Worm (Caenorhabditis elegans) whole organism, young adult: ENCODE data around the gene F21C10.1.

ENCODE experiments used
- F33H1.4 ChIP-seq: fragments of 200-800 bp; sonication (Bioruptor generic); IDR thresholded peaks from 2 replicates; pipeline ENCODE4 v1.3.6; 2022; ENCODE audit warnings: missing genetic modification reagents, missing genetic modification characterization, missing compliant biosample characterization
- attf-5 ChIP-seq: fragments of 200-800 bp; sonication (Bioruptor generic); optimal IDR thresholded peaks from 2 replicates; lab custom pipeline; 2018; ENCODE audit warnings: mild to moderate bottlenecking, missing genetic modification characterization, missing compliant biosample characterization
- fkh-3 ChIP-seq: sonication (generic microtip); optimal IDR thresholded peaks from 2 replicates; lab custom pipeline; 2016; ENCODE audit warnings: mild to moderate bottlenecking, missing genetic modification characterization, missing compliant biosample characterization
- nfya-1 ChIP-seq: sonication (generic microtip); optimal IDR thresholded peaks from 2 replicates; lab custom pipeline; 2017; ENCODE audit warnings: antibody characterized with exemption, missing compliant biosample characterization, missing genetic modification characterization, borderline replicate concordance; ENCODE audit not compliant: insufficient read depth
- pha-4 ChIP-seq: fragments of 150-350 bp; sonication (generic microtip); optimal IDR thresholded peaks from 2 replicates; lab custom pipeline; 2014; ENCODE audit warnings: missing biosample characterization, missing genetic modification reagents, missing genetic modification characterization
- unc-62 ChIP-seq: fragments of 150-350 bp; optimal IDR thresholded peaks from 2 replicates; lab custom pipeline; 2014; ENCODE audit warnings: missing biosample characterization, missing genetic modification reagents, missing genetic modification characterization

ce11 chrV:9143896-9144295 lies 11.8 kb downstream of the F21C10.1 start:
- TF ChIP-seq unc-62 (no peak), pha-4 (no peak), F33H1.4 (GFP tag; lab: Robert Waterston, UW) (no peak), nfya-1 (tag; lab: Kevin White, UChicago) (no peak), fkh-3 (no peak), attf-5 (GFP tag; lab: Kevin White, UChicago) (no peak)
